Worm (Caenorhabditis elegans) whole organism, L3 larva: ENCODE results near the gene Y49F6B.8.
A peak's percentile ranks its signal among the peaks of the same experiment; 100 is the strongest.

Source experiments
- R02D3.7 ChIP-seq: fragments of 150-350 bp; optimal IDR thresholded peaks from 2 replicates; lab custom pipeline; 2014; ENCODE audit warnings: missing biosample characterization, missing genetic modification characterization
- ama-1 ChIP-seq: fragments of 150-350 bp; optimal IDR thresholded peaks from 2 replicates; lab custom pipeline; 2018
- ceh-82 ChIP-seq: fragments of 150-350 bp; optimal IDR thresholded peaks from 2 replicates; lab custom pipeline; 2014; ENCODE audit warnings: missing biosample characterization, missing genetic modification characterization
- egl-27 ChIP-seq: sonication (generic microtip); optimal IDR thresholded peaks from 4 replicates; lab custom pipeline; 2017; ENCODE audit warnings: missing biosample characterization, missing genetic modification reagents, missing genetic modification characterization
- elt-2 ChIP-seq: sonication (generic microtip); optimal IDR thresholded peaks from 2 replicates; lab custom pipeline; 2016; ENCODE audit warnings: missing genetic modification reagents, mild to moderate bottlenecking, missing genetic modification characterization, missing compliant biosample characterization
- hmg-11 ChIP-seq: sonication (generic microtip); optimal IDR thresholded peaks from 2 replicates; lab custom pipeline; 2016; ENCODE audit warnings: missing genetic modification characterization, missing compliant biosample characterization
- lin-39 ChIP-seq: fragments of 150-350 bp; optimal IDR thresholded peaks from 2 replicates; lab custom pipeline; 2018; ENCODE audit warnings: missing biosample characterization, missing genetic modification reagents, missing genetic modification characterization
- nhr-12 ChIP-seq: fragments of 150-350 bp; optimal IDR thresholded peaks from 2 replicates; lab custom pipeline; 2014; ENCODE audit warnings: missing biosample characterization, missing genetic modification characterization
- nhr-25 ChIP-seq: sonication (generic microtip); optimal IDR thresholded peaks from 2 replicates; lab custom pipeline; 2017; ENCODE audit warnings: missing biosample characterization, missing genetic modification characterization
- nhr-43 ChIP-seq: sonication (generic microtip); optimal IDR thresholded peaks from 2 replicates; lab custom pipeline; 2016; ENCODE audit warnings: mild to moderate bottlenecking, missing genetic modification characterization, missing compliant biosample characterization; ENCODE audit not compliant: poor library complexity, severe bottlenecking
- pha-4 ChIP-seq: fragments of 150-350 bp; optimal IDR thresholded peaks from 2 replicates; lab custom pipeline; 2014; ENCODE audit warnings: missing biosample characterization, missing genetic modification reagents, missing genetic modification characterization
- pqm-1 ChIP-seq: fragments of 150-350 bp; optimal IDR thresholded peaks from 2 replicates; lab custom pipeline; 2017; ENCODE audit warnings: missing biosample characterization, missing genetic modification characterization, inconsistent platforms
- skn-1 ChIP-seq: fragments of 150-350 bp; optimal IDR thresholded peaks from 2 replicates; lab custom pipeline; 2014; ENCODE audit warnings: missing biosample characterization, missing genetic modification characterization
- ztf-11 ChIP-seq: fragments of 150-350 bp; optimal IDR thresholded peaks from 2 replicates; lab custom pipeline; 2014; ENCODE audit warnings: missing biosample characterization, missing genetic modification characterization

- TF ChIP-seq ztf-11 (tag; lab: Kevin White, UChicago) (no peak), nhr-25 (tag; lab: Kevin White, UChicago) (no peak), nhr-43 (tag; lab: Kevin White, UChicago) (no peak), lin-39 (tag; lab: Kevin White, UChicago) (peak; percentile 68), ama-1 (lab: Kevin White, UChicago) (no peak), nhr-12 (no peak), hmg-11 (peak; percentile 50), R02D3.7 (tag; lab: Kevin White, UChicago) (peak; percentile 29), pha-4 (peak; percentile 75), elt-2 (peak; percentile 28), pqm-1 (no peak), ceh-82 (no peak), egl-27 (no peak), skn-1 (tag; lab: Kevin White, UChicago) (peak; percentile 30)
Observed at ce11 chrII:3502520-3503323, 21.2 kb upstream of the Y49F6B.8 start, which contains the start of the genes col-71 and Y49F6B.2.
